Fruit fly (Drosophila melanogaster) whole organism, embryonic: ENCODE measurements around the gene CG10584.

Source experiments
- Doc2 ChIP-seq: fragments of 200-800 bp; sonication (Bioruptor generic); IDR thresholded peaks from 2 replicates; pipeline ENCODE4 v1.3.6; 2022; ENCODE audit warnings: missing biosample characterization, missing genetic modification characterization
- Ets65A ChIP-seq: fragments of 200-800 bp; sonication (Bioruptor generic); peaks from one replicate; lab custom pipeline; 2016; ENCODE audit warnings: missing biosample characterization, missing genetic modification characterization

- TF ChIP-seq Doc2 (no peak), Ets65A (GFP tag; lab: Kevin White, UChicago) (no peak)
Measured at dm6 chr3L:20987895-20988294, 43.3 kb downstream of the CG10584 start.
